Worm (Caenorhabditis elegans) whole organism, L1 larva: ENCODE data around the gene jmjd-3.3.

ENCODE experiments used
- F16B12.6 ChIP-seq: fragments of 150-350 bp; optimal IDR thresholded peaks from 2 replicates; lab custom pipeline; 2014; ENCODE audit warnings: missing biosample characterization, missing genetic modification characterization
- ama-1 ChIP-seq: fragments of 150-350 bp; optimal IDR thresholded peaks from 2 replicates; lab custom pipeline; 2014
- ceh-82 ChIP-seq, 3 experiments: fragments of 150-350 bp in 1 of 3; sonication (generic microtip) in 2 of 3; optimal IDR thresholded peaks; 2 replicates each; lab custom pipeline; 2014 to 2017; ENCODE audit warnings: missing biosample characterization in 3 of 3, missing genetic modification characterization in 3 of 3
- dsc-1 ChIP-seq: sonication (generic microtip); optimal IDR thresholded peaks from 2 replicates; lab custom pipeline; 2016; ENCODE audit warnings: mild to moderate bottlenecking, missing genetic modification characterization, missing compliant biosample characterization
- irx-1 ChIP-seq: sonication (generic microtip); optimal IDR thresholded peaks from 2 replicates; lab custom pipeline; 2016; ENCODE audit warnings: missing genetic modification characterization, missing compliant biosample characterization
- mef-2 ChIP-seq: fragments of 150-350 bp; optimal IDR thresholded peaks from 2 replicates; lab custom pipeline; 2014; ENCODE audit warnings: missing biosample characterization, missing genetic modification characterization
- nhr-237 ChIP-seq: fragments of 150-350 bp; optimal IDR thresholded peaks from 2 replicates; lab custom pipeline; 2014; ENCODE audit warnings: missing biosample characterization, missing genetic modification characterization
- nhr-77 ChIP-seq: fragments of 150-350 bp; optimal IDR thresholded peaks from 2 replicates; lab custom pipeline; 2014; ENCODE audit warnings: missing biosample characterization, missing genetic modification characterization
- pqm-1 ChIP-seq: sonication (generic microtip); optimal IDR thresholded peaks from 3 replicates; lab custom pipeline; 2017; ENCODE audit warnings: missing biosample characterization, missing genetic modification characterization
- snu-23 ChIP-seq: sonication (generic microtip); optimal IDR thresholded peaks from 2 replicates; lab custom pipeline; 2016; ENCODE audit warnings: missing genetic modification characterization, missing compliant biosample characterization
- sptf-1 ChIP-seq: fragments of 150-350 bp; optimal IDR thresholded peaks from 2 replicates; lab custom pipeline; 2014; ENCODE audit warnings: missing biosample characterization, missing genetic modification characterization
- unc-86 ChIP-seq: sonication (generic microtip); optimal IDR thresholded peaks from 2 replicates; lab custom pipeline; 2016; ENCODE audit warnings: missing genetic modification characterization, missing compliant biosample characterization

- TF ChIP-seq nhr-77: no peak
- TF ChIP-seq pqm-1: no peak
- no peak for TF ChIP-seq mef-2 (tag; lab: Kevin White, UChicago)
- no peak for TF ChIP-seq dsc-1 (tag; lab: Kevin White, UChicago)
- no peak for TF ChIP-seq F16B12.6
- TF ChIP-seq sptf-1 (tag; lab: Kevin White, UChicago): no peak
- no peak for TF ChIP-seq unc-86 (tag; lab: Kevin White, UChicago)
- no peak for TF ChIP-seq snu-23 (GFP tag; lab: Kevin White, UChicago)
- TF ChIP-seq irx-1: no peak
- TF ChIP-seq nhr-237 (tag; lab: Kevin White, UChicago): no peak
- TF ChIP-seq ceh-82 (tag; optimal IDR thresholded peaks at IDR 0.05; lab: Kevin White, UChicago): no peak
- no peak for TF ChIP-seq ama-1 (lab: Kevin White, UChicago)
These were observed 20.5 kb upstream of the jmjd-3.3 start, which contains the start of gene C29F7.2 for ce11 chrX:13415722-13416121.
